Worm (Caenorhabditis elegans) whole organism, late embryonic: Measurements from ENCODE around the gene pdi-2.

Experiments
- K02D7.2 ChIP-seq: sonication (generic microtip); optimal IDR thresholded peaks from 2 replicates; lab custom pipeline; 2017; ENCODE audit warnings: mild to moderate bottlenecking, missing genetic modification characterization, missing compliant biosample characterization
- ceh-45 ChIP-seq: fragments of 200-800 bp; sonication (Bioruptor generic); IDR thresholded peaks from 2 replicates; pipeline ENCODE4 v1.3.6; 2022; ENCODE audit warnings: missing genetic modification reagents, missing genetic modification characterization, missing compliant biosample characterization
- ceh-9 ChIP-seq: sonication (generic microtip); optimal IDR thresholded peaks from 2 replicates; lab custom pipeline; 2016; ENCODE audit warnings: mild to moderate bottlenecking, missing genetic modification characterization, inconsistent platforms, missing compliant biosample characterization
- che-1 ChIP-seq: sonication (generic microtip); optimal IDR thresholded peaks from 2 replicates; lab custom pipeline; 2016; ENCODE audit warnings: mild to moderate bottlenecking, missing genetic modification characterization, missing compliant biosample characterization
- elt-2 ChIP-seq: sonication (generic microtip); optimal IDR thresholded peaks from 2 replicates; lab custom pipeline; 2016; ENCODE audit warnings: missing genetic modification reagents, missing genetic modification characterization, missing compliant biosample characterization
- gmeb-2 ChIP-seq: sonication (generic microtip); optimal IDR thresholded peaks from 2 replicates; lab custom pipeline; 2016; ENCODE audit warnings: missing genetic modification characterization, inconsistent platforms, missing compliant biosample characterization
- lin-11 ChIP-seq: fragments of 200-800 bp; sonication (Bioruptor generic); optimal IDR thresholded peaks from 2 replicates; lab custom pipeline; 2018; ENCODE audit warnings: mild to moderate bottlenecking, missing genetic modification characterization, missing compliant biosample characterization
- pqm-1 ChIP-seq: sonication (generic microtip); optimal IDR thresholded peaks from 2 replicates; lab custom pipeline; 2016; ENCODE audit warnings: missing genetic modification characterization, missing compliant biosample characterization
- ref-2 ChIP-seq: sonication (generic microtip); optimal IDR thresholded peaks from 2 replicates; lab custom pipeline; 2016; ENCODE audit warnings: missing genetic modification characterization, missing compliant biosample characterization
- syd-9 ChIP-seq: sonication (generic microtip); optimal IDR thresholded peaks from 2 replicates; lab custom pipeline; 2016; ENCODE audit warnings: mild to moderate bottlenecking, missing genetic modification characterization, moderate library complexity, missing compliant biosample characterization

DNA sequence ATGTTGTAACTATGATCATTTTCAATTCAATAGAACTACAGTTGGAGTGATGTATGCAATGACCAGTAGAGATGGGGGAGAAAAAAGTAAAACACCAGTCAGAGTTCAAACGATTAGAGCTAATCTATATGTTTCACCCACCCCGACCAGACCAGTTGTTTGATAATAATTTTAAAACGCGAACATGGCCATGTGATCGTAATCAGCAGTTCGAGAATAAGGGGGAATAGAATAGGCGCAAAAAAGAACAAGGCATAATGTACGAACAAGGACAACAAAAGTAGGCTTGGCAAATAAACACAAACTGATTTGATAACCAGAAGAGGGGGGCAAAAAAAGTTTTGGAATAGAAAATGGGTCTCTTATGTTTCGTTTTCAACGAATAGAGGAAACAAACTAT is 25.9 kb upstream of the pdi-2 start:
- TF ChIP-seq K02D7.2 (no peak), che-1 (tag; lab: Kevin White, UChicago) (no peak), elt-2 (tag; lab: Kevin White, UChicago) (no peak), ceh-45 (no peak), ceh-9 (tag; lab: Kevin White, UChicago) (no peak), gmeb-2 (tag; lab: Kevin White, UChicago) (no peak), pqm-1 (no peak), syd-9 (tag; lab: Kevin White, UChicago) (no peak), lin-11 (tag; lab: Kevin White, UChicago) (no peak), ref-2 (tag; lab: Kevin White, UChicago) (no peak)
